Worm (Caenorhabditis elegans): Measurements from ENCODE around the gene hpl-1.

The hpl-1 gene

DNA sequence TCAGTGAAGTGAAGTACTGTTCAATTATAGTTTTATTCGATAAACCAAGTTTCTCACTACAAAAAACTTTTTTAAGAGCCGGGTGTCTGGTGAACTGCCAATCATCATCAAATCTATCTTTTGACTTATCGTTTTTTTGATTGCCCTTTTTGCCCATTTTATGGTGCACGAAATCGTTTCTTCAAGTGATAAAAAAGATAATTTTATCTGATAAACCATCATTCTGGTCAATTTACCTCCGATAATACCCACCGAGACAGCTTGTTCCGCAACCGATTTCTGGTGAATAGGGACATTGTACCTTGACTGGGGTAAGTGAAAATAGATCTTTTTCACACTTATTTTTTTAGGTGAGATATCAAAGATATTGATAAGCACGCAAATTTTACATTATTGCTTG, 12.4 kb downstream of the hpl-1 start, which contains the start of gene K08H2.10:
Gene K08H2.10, plus strand, starts transcription at position 230 of the 400 bp plus-strand sequence.
- TF ChIP-seq hmg-4 (GFP tag; optimal IDR thresholded peaks at IDR 0.05) (no peak), tbx-11 (GFP tag; IDR thresholded peaks at IDR 0.05) (no peak), scrt-1 (GFP tag; IDR thresholded peaks at IDR 0.05) (no peak), ets-7 (tag; optimal IDR thresholded peaks at IDR 0.05) (no peak), aly-1 (tag; optimal IDR thresholded peaks at IDR 0.05) (no peak)

DNA sequence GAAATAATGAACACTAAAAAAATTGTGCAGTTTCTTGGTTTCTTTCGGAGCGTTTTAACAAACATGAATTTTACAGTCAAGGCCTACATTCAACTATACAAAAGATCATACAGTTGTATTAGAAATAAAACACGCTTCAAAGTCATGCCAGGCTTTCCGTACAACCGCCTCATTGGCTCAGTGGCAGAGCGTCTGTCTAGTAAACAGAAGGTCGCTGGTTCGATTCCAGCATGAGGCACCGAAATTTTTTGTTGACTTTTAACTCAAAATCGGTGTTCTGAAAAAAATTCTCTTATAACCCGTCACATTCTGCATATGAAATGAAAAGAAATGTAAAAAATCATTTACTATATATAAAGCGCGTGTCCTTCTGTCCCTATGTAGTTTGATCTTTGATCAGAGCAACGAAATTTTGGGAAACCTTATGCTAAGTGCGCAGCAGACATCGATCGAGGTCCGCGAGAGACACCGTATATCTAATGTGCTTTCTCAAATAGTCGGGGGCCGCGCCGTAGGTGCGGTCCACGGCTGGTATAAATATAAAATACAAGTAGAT, 15.9 kb downstream of the hpl-1 start:
- TF ChIP-seq pes-1 (GFP tag; IDR thresholded peaks at IDR 0.05) = 0 out of 2 replicates have a peak, but pooled peaks have one; percentile 8

DNA sequence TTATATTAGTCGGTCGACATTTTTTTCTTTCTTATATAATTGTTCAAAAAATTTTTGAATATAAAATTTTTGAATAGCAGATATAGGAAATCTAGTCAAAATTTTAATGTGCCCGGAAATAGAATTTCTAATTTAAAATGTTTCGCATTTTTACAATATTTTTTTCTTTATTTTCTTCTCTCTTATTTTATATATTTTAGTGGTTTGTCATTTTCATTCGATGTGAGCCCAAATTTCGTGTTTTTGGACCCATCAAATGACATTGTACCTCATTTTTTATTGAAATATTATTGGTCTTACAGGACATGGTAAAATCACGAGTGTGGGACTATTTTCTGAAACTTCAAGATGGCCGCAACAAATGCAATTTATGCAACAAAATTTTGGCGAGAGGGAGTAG, 17.0 kb downstream of the hpl-1 start, which contains the start of gene K09A11.1:
Gene K09A11.1, plus strand, starts transcription at position 301 of the 400 bp plus-strand sequence.
- no peak for TF ChIP-seq tbx-11 (GFP tag; IDR thresholded peaks at IDR 0.05)
- no peak for TF ChIP-seq flt-1 (GFP tag; IDR thresholded peaks at IDR 0.05)
- no peak for TF ChIP-seq tbx-37 (GFP tag; conservative IDR thresholded peaks at IDR 0.05)
- TF ChIP-seq F13C5.2 (tag; optimal IDR thresholded peaks at IDR 0.05) = no peak
- TF ChIP-seq ceh-36 (tag; optimal IDR thresholded peaks at IDR 0.05) = no peak
- no peak for TF ChIP-seq ceh-13 (GFP tag; optimal IDR thresholded peaks at IDR 0.05)
- TF ChIP-seq ets-7 (tag; optimal IDR thresholded peaks at IDR 0.05) = no peak
- TF ChIP-seq hmbx-1 (tag; optimal IDR thresholded peaks at IDR 0.05) = no peak
- TF ChIP-seq sea-1 (GFP tag; conservative IDR thresholded peaks at IDR 0.05) = no peak
- no peak for TF ChIP-seq ama-1 (optimal IDR thresholded peaks at IDR 0.05)
- TF ChIP-seq tra-4 (tag; optimal IDR thresholded peaks at IDR 0.05) = no peak
- TF ChIP-seq scrt-1 (GFP tag; IDR thresholded peaks at IDR 0.05) = no peak
- TF ChIP-seq hnd-1 (tag; optimal IDR thresholded peaks at IDR 0.05) = no peak
- TF ChIP-seq hmg-4 (GFP tag; optimal IDR thresholded peaks at IDR 0.05) = no peak

DNA sequence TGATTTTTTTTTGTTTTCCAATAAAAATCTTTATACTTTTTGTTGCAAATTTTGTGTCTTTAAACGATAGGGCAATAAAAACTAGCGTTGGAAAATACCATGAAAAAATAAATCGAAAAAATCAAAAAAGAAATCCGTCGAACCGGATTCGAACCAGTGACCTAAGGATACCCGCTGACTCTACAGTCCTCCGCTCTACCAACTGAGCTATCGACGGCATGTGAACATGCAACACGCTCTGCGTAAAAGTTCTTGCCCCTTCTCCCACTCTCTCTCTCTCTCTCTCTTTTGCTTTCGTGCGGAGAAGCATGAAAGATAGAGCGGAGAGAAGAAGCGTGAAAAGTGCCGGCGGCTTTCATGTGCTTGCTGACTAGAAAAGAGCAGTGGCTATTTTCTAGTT, 19.4 kb downstream of the hpl-1 start:
- TF ChIP-seq F13C5.2 (tag; optimal IDR thresholded peaks at IDR 0.05) (peak; percentile 83), aly-1 (tag; optimal IDR thresholded peaks at IDR 0.05) (peak; percentile 65), tbx-11 (GFP tag; IDR thresholded peaks at IDR 0.05) (peak; percentile 85), ets-7 (tag; optimal IDR thresholded peaks at IDR 0.05) (peak; percentile 53), hmbx-1 (tag; optimal IDR thresholded peaks at IDR 0.05) (peak; percentile 46), tbx-37 (GFP tag; conservative IDR thresholded peaks at IDR 0.05) (peak; percentile 88), scrt-1 (GFP tag; IDR thresholded peaks at IDR 0.05) (peak; percentile 88), flt-1 (GFP tag; IDR thresholded peaks at IDR 0.05) (peak; percentile 84), ceh-36 (tag; optimal IDR thresholded peaks at IDR 0.05) (peak; percentile 47), pes-1 (GFP tag; IDR thresholded peaks at IDR 0.05) (no peak; the same call in 1 of the 2 replicates), ama-1 (optimal IDR thresholded peaks at IDR 0.05) (no peak), sea-1 (GFP tag; conservative IDR thresholded peaks at IDR 0.05) (peak; percentile 59), tra-4 (tag; optimal IDR thresholded peaks at IDR 0.05) (peak; percentile 22), hmg-4 (GFP tag; optimal IDR thresholded peaks at IDR 0.05) (peak; percentile 82), ceh-13 (GFP tag; optimal IDR thresholded peaks at IDR 0.05) (peak; percentile 65), hnd-1 (tag; optimal IDR thresholded peaks at IDR 0.05) (peak; percentile 57), B0310.2 (tag; optimal IDR thresholded peaks at IDR 0.05) (peak; percentile 64)

DNA sequence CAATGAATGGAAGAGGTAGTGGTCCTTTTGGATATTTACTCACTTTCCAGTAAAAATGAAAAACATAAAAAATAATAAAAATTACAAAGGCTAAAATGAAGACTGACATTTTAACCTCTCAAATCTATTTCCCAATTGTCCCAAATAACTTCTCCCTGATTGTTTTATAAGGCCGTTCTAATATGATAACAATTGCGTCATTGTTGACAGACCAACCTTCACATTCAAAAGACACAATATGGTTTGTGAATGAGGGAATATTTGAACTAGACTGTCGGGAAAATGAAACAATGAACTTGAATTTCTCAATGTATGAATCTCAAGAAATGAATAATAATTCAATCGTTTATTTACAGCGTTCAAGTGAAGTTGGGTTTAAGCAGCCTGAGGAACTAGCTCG, 22.0 kb downstream of the hpl-1 start, which contains the start of gene cyp-14A1:
Gene cyp-14A1, minus strand, starts transcription at position 126 of the 400 bp plus-strand sequence.
- no peak for TF ChIP-seq ets-7 (tag; optimal IDR thresholded peaks at IDR 0.05)

DNA sequence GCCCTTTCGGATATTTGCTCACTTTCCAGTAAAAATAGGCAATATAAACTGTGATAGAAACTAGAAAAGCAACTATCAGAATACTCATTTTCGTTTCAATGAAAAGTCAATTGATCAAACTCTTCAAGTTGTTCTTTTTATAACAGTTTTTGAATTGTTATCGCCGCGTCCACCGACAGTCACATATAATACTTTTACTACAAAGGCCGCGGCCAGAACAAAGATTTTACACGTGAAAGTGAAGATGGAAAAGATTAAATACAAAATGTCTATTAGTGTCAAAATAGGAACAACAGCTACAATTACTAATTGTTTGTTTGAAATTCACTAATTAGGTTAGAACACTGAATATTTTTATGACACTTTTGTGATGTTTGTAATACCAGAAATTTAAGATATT, 24.4 kb downstream of the hpl-1 start, which contains the start of gene cyp-14A2:
Gene cyp-14A2, minus strand, starts transcription at position 101 of the 400 bp plus-strand sequence.
- TF ChIP-seq sea-1 (GFP tag; conservative IDR thresholded peaks at IDR 0.05) = no peak
- no peak for TF ChIP-seq tra-4 (tag; optimal IDR thresholded peaks at IDR 0.05)
- TF ChIP-seq flt-1 (GFP tag; IDR thresholded peaks at IDR 0.05) = no peak
- TF ChIP-seq F13C5.2 (tag; optimal IDR thresholded peaks at IDR 0.05) = no peak
- TF ChIP-seq tbx-37 (GFP tag; conservative IDR thresholded peaks at IDR 0.05) = no peak
- no peak for TF ChIP-seq ceh-13 (GFP tag; optimal IDR thresholded peaks at IDR 0.05)
- no peak for TF ChIP-seq aly-1 (tag; optimal IDR thresholded peaks at IDR 0.05)
- TF ChIP-seq hmg-4 (GFP tag; optimal IDR thresholded peaks at IDR 0.05) = no peak
- TF ChIP-seq hmbx-1 (tag; optimal IDR thresholded peaks at IDR 0.05) = no peak
- TF ChIP-seq hnd-1 (tag; optimal IDR thresholded peaks at IDR 0.05) = no peak
- TF ChIP-seq scrt-1 (GFP tag; IDR thresholded peaks at IDR 0.05) = no peak

DNA sequence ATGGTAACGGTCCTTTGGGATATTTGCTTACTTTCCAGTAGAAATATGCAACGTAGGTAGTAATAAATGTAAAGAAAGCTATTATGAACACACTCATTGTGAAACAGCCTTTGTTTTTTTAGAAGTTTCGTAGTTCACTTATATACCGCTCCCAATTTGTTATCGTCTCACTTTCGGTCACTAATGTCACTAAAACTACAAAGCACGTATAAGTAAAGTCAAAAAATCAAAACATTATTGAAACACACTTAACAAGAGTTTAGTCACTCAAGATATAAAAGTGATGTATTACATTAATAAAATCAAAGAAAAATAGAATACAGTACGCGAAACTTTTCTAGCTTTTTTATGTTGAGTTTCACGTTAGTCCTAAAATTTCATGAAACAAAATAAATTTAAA, 28.9 kb downstream of the hpl-1 start, which contains the start of gene cyp-14A3:
Gene cyp-14A3, minus strand, starts transcription at position 101 of the 400 bp plus-strand sequence.
- TF ChIP-seq sea-1 (GFP tag; conservative IDR thresholded peaks at IDR 0.05) (no peak), hmbx-1 (tag; optimal IDR thresholded peaks at IDR 0.05) (no peak), ceh-36 (tag; optimal IDR thresholded peaks at IDR 0.05) (no peak), ama-1 (optimal IDR thresholded peaks at IDR 0.05) (no peak), tbx-37 (GFP tag; conservative IDR thresholded peaks at IDR 0.05) (no peak), hmg-4 (GFP tag; optimal IDR thresholded peaks at IDR 0.05) (no peak), pes-1 (GFP tag; IDR thresholded peaks at IDR 0.05) (no peak), ceh-13 (GFP tag; optimal IDR thresholded peaks at IDR 0.05) (no peak)

DNA sequence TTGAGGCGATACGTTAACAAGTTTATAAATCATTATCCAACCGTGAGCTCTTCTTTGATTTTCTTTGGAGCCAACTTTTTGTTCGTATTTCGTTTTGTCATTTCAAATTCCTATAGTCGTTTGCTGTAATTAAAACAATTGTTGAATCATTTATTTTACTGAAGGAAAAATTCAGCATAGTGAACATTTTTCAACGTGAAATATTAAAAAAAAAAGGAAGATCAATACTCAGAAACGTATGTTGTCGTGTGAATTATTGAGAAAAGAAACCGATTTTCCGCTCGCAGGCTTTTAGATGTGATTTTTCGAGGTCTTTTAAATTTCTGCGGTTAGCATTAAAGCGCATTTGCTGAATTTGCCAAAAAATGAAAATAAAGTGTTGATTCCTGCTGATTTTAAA, 33.7 kb downstream of the hpl-1 start, which contains the start of gene phf-33:
Gene phf-33, minus strand, starts transcription at position 101 of the 400 bp plus-strand sequence.
- TF ChIP-seq flt-1 (GFP tag; IDR thresholded peaks at IDR 0.05) (no peak), pes-1 (GFP tag; IDR thresholded peaks at IDR 0.05) (no peak), scrt-1 (GFP tag; IDR thresholded peaks at IDR 0.05) (no peak), sea-1 (GFP tag; conservative IDR thresholded peaks at IDR 0.05) (no peak), hmbx-1 (tag; optimal IDR thresholded peaks at IDR 0.05) (no peak), tra-4 (tag; optimal IDR thresholded peaks at IDR 0.05) (no peak), B0310.2 (tag; optimal IDR thresholded peaks at IDR 0.05) (no peak)
